Worm (Caenorhabditis elegans) whole organism, L3 larva: ENCODE measurements around the gene mlt-3.

Experiments used
- R02D3.7 ChIP-seq: fragments of 150-350 bp; optimal IDR thresholded peaks from 2 replicates; lab custom pipeline; 2014; ENCODE audit warnings: missing biosample characterization, missing genetic modification characterization
- aly-2 ChIP-seq: fragments of 150-350 bp; optimal IDR thresholded peaks from 2 replicates; lab custom pipeline; 2014; ENCODE audit warnings: missing biosample characterization, missing genetic modification characterization
- ama-1 ChIP-seq: fragments of 150-350 bp; optimal IDR thresholded peaks from 2 replicates; lab custom pipeline; 2018
- ceh-16 ChIP-seq: sonication (generic microtip); optimal IDR thresholded peaks from 2 replicates; lab custom pipeline; 2017; ENCODE audit warnings: missing biosample characterization, missing genetic modification characterization
- ceh-82 ChIP-seq: fragments of 150-350 bp; optimal IDR thresholded peaks from 2 replicates; lab custom pipeline; 2014; ENCODE audit warnings: missing biosample characterization, missing genetic modification characterization
- ceh-9 ChIP-seq: sonication (generic microtip); optimal IDR thresholded peaks from 2 replicates; lab custom pipeline; 2018; ENCODE audit warnings: missing biosample characterization, missing genetic modification characterization
- daf-12 ChIP-seq: fragments of 150-350 bp; optimal IDR thresholded peaks from 2 replicates; lab custom pipeline; 2014; ENCODE audit warnings: missing biosample characterization, missing genetic modification reagents, missing genetic modification characterization
- egl-27 ChIP-seq: sonication (generic microtip); optimal IDR thresholded peaks from 4 replicates; lab custom pipeline; 2017; ENCODE audit warnings: missing biosample characterization, missing genetic modification reagents, missing genetic modification characterization
- elt-2 ChIP-seq: sonication (generic microtip); optimal IDR thresholded peaks from 2 replicates; lab custom pipeline; 2016; ENCODE audit warnings: missing genetic modification reagents, mild to moderate bottlenecking, missing genetic modification characterization, missing compliant biosample characterization
- eor-1 ChIP-seq, 2 experiments: fragments of 150-350 bp; optimal IDR thresholded peaks; 2 replicates each; lab custom pipeline; 2014 to 2018; ENCODE audit warnings: missing biosample characterization in 2 of 2, missing genetic modification characterization in 2 of 2
- fkh-10 ChIP-seq: sonication (generic microtip); optimal IDR thresholded peaks from 2 replicates; lab custom pipeline; 2017; ENCODE audit warnings: missing biosample characterization, missing genetic modification reagents, missing genetic modification characterization
- fkh-2 ChIP-seq: fragments of 150-350 bp; optimal IDR thresholded peaks from 2 replicates; lab custom pipeline; 2014; ENCODE audit warnings: missing biosample characterization, missing genetic modification reagents, missing genetic modification characterization
- hmg-11 ChIP-seq: sonication (generic microtip); optimal IDR thresholded peaks from 2 replicates; lab custom pipeline; 2016; ENCODE audit warnings: missing genetic modification characterization, missing compliant biosample characterization
- jun-1 ChIP-seq: fragments of 150-350 bp; optimal IDR thresholded peaks from 2 replicates; lab custom pipeline; 2014; ENCODE audit warnings: missing biosample characterization, missing genetic modification reagents, missing genetic modification characterization
- lin-15B ChIP-seq: fragments of 150-350 bp; optimal IDR thresholded peaks from 2 replicates; lab custom pipeline; 2014; ENCODE audit warnings: missing biosample characterization, missing genetic modification characterization
- lin-39 ChIP-seq: fragments of 150-350 bp; optimal IDR thresholded peaks from 2 replicates; lab custom pipeline; 2018; ENCODE audit warnings: missing biosample characterization, missing genetic modification reagents, missing genetic modification characterization
- lsy-12 ChIP-seq: sonication (generic microtip); optimal IDR thresholded peaks from 2 replicates; lab custom pipeline; 2016; ENCODE audit warnings: mild to moderate bottlenecking, missing genetic modification characterization, missing compliant biosample characterization
- mml-1 ChIP-seq: fragments of 150-350 bp; sonication (generic microtip); optimal IDR thresholded peaks from 3 replicates; lab custom pipeline; 2014; ENCODE audit warnings: missing biosample characterization, missing genetic modification characterization
- nfya-1 ChIP-seq: sonication (generic microtip); optimal IDR thresholded peaks from 2 replicates; lab custom pipeline; 2017; ENCODE audit warnings: missing genetic modification characterization, mild to moderate bottlenecking, missing compliant biosample characterization, antibody characterized with exemption, moderate library complexity; ENCODE audit not compliant: insufficient read depth
- nhr-11 ChIP-seq: fragments of 150-350 bp; optimal IDR thresholded peaks from 2 replicates; lab custom pipeline; 2014; ENCODE audit warnings: missing biosample characterization, missing genetic modification characterization
- nhr-23 ChIP-seq: fragments of 150-350 bp; optimal IDR thresholded peaks from 2 replicates; lab custom pipeline; 2014; ENCODE audit warnings: missing biosample characterization, missing genetic modification reagents, missing genetic modification characterization
- nhr-237 ChIP-seq: fragments of 150-350 bp; optimal IDR thresholded peaks from 2 replicates; lab custom pipeline; 2014; ENCODE audit warnings: missing biosample characterization, missing genetic modification characterization
- nhr-25 ChIP-seq: sonication (generic microtip); optimal IDR thresholded peaks from 2 replicates; lab custom pipeline; 2017; ENCODE audit warnings: missing biosample characterization, missing genetic modification characterization
- nhr-28 ChIP-seq: fragments of 150-350 bp; optimal IDR thresholded peaks from 2 replicates; lab custom pipeline; 2014; ENCODE audit warnings: missing biosample characterization, missing genetic modification characterization
- nhr-43 ChIP-seq: sonication (generic microtip); optimal IDR thresholded peaks from 2 replicates; lab custom pipeline; 2016; ENCODE audit warnings: mild to moderate bottlenecking, missing genetic modification characterization, missing compliant biosample characterization; ENCODE audit not compliant: poor library complexity, severe bottlenecking
- nhr-67 ChIP-seq: fragments of 150-350 bp; optimal IDR thresholded peaks from 2 replicates; lab custom pipeline; 2014; ENCODE audit warnings: missing biosample characterization, missing genetic modification characterization
- pha-4 ChIP-seq: fragments of 150-350 bp; optimal IDR thresholded peaks from 2 replicates; lab custom pipeline; 2014; ENCODE audit warnings: missing biosample characterization, missing genetic modification reagents, missing genetic modification characterization
- pqm-1 ChIP-seq: fragments of 150-350 bp; optimal IDR thresholded peaks from 2 replicates; lab custom pipeline; 2017; ENCODE audit warnings: missing biosample characterization, missing genetic modification characterization, inconsistent platforms
- sea-2 ChIP-seq: fragments of 150-350 bp; sonication (generic microtip); optimal IDR thresholded peaks from 4 replicates; lab custom pipeline; 2014; ENCODE audit warnings: missing biosample characterization, missing genetic modification reagents, missing genetic modification characterization
- skn-1 ChIP-seq: fragments of 150-350 bp; optimal IDR thresholded peaks from 2 replicates; lab custom pipeline; 2014; ENCODE audit warnings: missing biosample characterization, missing genetic modification characterization
- snpc-4 ChIP-seq: fragments of 150-350 bp; optimal IDR thresholded peaks from 2 replicates; lab custom pipeline; 2014; ENCODE audit warnings: missing biosample characterization, missing genetic modification characterization
- tbx-2 ChIP-seq: sonication (generic microtip); optimal IDR thresholded peaks from 2 replicates; lab custom pipeline; 2016; ENCODE audit warnings: mild to moderate bottlenecking, missing genetic modification characterization, missing compliant biosample characterization
- unc-39 ChIP-seq: sonication (generic microtip); optimal IDR thresholded peaks from 4 replicates; lab custom pipeline; 2017; ENCODE audit warnings: missing biosample characterization, missing genetic modification characterization
- ztf-11 ChIP-seq: fragments of 150-350 bp; optimal IDR thresholded peaks from 2 replicates; lab custom pipeline; 2014; ENCODE audit warnings: missing biosample characterization, missing genetic modification characterization
- ztf-4 ChIP-seq: fragments of 150-350 bp; optimal IDR thresholded peaks from 2 replicates; lab custom pipeline; 2014; ENCODE audit warnings: missing biosample characterization, missing genetic modification characterization

mlt-3 gene

DNA sequence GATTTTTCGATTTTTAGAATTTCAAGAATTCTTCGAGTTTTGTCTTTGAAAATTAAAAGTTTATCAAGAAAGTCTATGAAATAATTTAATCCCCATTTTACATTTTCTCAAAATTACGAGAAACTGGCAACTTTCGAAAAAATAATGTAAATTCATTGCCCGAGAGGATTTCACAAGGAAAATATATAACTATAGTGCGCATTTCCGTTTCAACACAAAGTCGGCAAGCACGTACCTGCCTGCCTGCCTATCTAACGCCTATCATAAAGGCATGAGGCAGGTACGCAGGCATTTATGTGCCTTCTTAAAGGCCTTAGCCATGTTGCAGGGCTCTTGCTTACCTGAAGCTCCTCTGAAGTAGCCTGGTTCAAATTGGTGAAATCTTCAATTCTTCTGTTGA lies 14.1 kb downstream of the mlt-3 start:
- TF ChIP-seq nhr-43 (tag; lab: Kevin White, UChicago), result peak; percentile 14
- TF ChIP-seq nhr-67 (tag; lab: Kevin White, UChicago), result no peak
- TF ChIP-seq ama-1 (lab: Kevin White, UChicago), result peak; percentile 63
- no peak for TF ChIP-seq nhr-237 (tag; lab: Kevin White, UChicago)
- no peak for TF ChIP-seq ztf-4

DNA sequence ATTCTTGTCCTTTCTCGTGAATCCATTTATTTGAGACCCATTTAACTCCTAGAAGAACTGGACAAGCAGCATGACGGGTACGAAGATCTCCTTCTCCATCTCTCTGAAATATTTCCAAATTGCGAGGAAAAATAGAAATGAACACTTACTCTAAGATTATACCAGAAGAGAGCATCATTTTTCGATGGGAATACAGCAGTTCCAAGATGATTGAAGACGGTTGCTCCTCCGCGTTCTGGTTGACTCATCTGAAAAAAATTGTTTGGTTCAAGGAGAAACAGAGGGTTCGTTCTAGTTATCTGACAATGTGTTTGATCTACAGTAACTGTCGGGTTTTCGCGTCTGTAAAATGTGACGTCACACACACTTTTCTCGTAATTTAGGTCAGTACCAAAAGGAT lies 15.6 kb downstream of the mlt-3 start:
- no peak for TF ChIP-seq lin-39
- TF ChIP-seq fkh-10, result no peak
- TF ChIP-seq unc-39 (tag; lab: Kevin White, UChicago), result no peak
- TF ChIP-seq jun-1 (tag; lab: Kevin White, UChicago), result no peak
- TF ChIP-seq ama-1 (lab: Kevin White, UChicago), result peak; percentile 88
- TF ChIP-seq skn-1 (tag; lab: Kevin White, UChicago), result no peak
- TF ChIP-seq, all 47 proteins: peak for 1

DNA sequence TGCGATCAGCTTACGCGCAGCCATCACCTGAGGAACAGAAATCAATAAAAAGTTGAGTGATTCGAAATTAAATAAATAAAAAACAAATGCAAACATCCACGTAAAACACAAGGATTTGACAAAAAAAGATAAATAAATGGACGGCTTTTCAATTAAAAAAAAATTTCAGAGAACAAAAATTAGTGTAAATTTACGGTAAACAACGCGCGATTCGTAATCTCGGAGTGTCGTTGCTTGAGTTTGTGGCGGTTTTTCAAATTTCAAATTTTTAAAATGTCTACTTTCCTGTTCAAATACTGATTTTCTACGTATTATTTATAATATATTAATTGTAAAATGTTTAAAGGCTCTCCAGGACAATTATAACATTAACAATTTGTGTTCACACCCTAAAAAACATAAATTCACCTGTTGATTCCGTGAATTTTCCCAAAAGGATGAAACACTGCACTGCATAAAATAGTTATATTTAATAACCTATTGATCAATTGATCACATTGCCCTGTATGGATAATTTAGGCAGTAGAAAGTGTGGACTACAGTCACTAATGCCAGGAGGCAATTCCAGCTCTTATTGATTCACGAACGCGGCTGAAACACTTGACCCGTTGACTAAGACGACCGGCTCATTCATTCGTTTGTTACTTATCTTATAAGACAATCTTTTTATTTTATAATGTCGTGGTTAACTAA lies 17.8 kb downstream of the mlt-3 start, which contains the start of the genes marb-1 and F35G2.3:
TSS of gene marb-1 (minus strand) at position 27 of the 693 bp plus-strand sequence.
TSS of gene F35G2.3 (plus strand) at position 643 of the 693 bp plus-strand sequence.
- TF ChIP-seq nhr-67 (tag; lab: Kevin White, UChicago) (no peak), aly-2 (no peak), hmg-11 (peak; percentile 46), elt-2 (no peak), ceh-82 (tag; lab: Kevin White, UChicago) (no peak), nfya-1 (tag; lab: Kevin White, UChicago) (peak; percentile 62), R02D3.7 (tag; lab: Kevin White, UChicago) (peak; percentile 95), nhr-23 (tag; lab: Kevin White, UChicago) (peak; percentile 68), nhr-237 (tag; lab: Kevin White, UChicago) (no peak), eor-1 (tag; optimal IDR thresholded peaks at IDR 0.05; lab: Kevin White, UChicago) (no peak), ceh-16 (tag; lab: Kevin White, UChicago) (no peak), egl-27 (tag; lab: Kevin White, UChicago) (no peak), snpc-4 (tag; lab: Kevin White, UChicago) (peak; percentile 15), ceh-9 (no peak), nhr-11 (tag; lab: Kevin White, UChicago) (no peak), lin-15B (tag; lab: Kevin White, UChicago) (peak; percentile 80), unc-39 (tag; lab: Kevin White, UChicago) (no peak), nhr-43 (tag; lab: Kevin White, UChicago) (peak; percentile 1), skn-1 (tag; lab: Kevin White, UChicago) (peak; percentile 69), pha-4 (peak; percentile 82), tbx-2 (tag; lab: Kevin White, UChicago) (peak; percentile 7), daf-12 (tag; lab: Kevin White, UChicago) (no peak), nhr-25 (no peak), lin-39 (no peak), pqm-1 (peak; percentile 8), ama-1 (lab: Kevin White, UChicago) (peak; percentile 41)
- TF ChIP-seq, all 47 proteins: peak for 12

DNA sequence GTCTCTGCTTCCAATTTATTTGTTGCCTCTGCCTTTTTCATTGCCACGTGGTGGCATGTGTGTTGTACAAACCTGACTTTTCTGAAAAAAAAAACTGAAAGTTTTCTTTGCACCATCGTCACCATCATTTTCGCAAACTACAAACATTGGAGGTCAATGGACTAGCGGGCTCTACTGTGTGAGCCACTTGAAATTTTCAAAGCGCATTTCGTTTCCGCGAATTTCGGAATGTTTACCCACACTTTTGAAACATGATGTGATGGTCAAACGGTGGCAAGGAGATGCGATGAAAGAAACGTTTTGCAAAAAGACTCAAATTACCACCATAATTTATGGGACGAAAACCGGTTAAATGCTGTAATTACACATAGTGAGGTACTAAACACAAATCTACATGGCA lies 19.0 kb downstream of the mlt-3 start:
- TF ChIP-seq snpc-4 (tag; lab: Kevin White, UChicago) (no peak), jun-1 (tag; lab: Kevin White, UChicago) (peak; percentile 20), ceh-16 (tag; lab: Kevin White, UChicago) (no peak), pha-4 (peak; percentile 68), fkh-2 (tag; lab: Kevin White, UChicago) (no peak), aly-2 (no peak), ztf-11 (tag; lab: Kevin White, UChicago) (no peak)

DNA sequence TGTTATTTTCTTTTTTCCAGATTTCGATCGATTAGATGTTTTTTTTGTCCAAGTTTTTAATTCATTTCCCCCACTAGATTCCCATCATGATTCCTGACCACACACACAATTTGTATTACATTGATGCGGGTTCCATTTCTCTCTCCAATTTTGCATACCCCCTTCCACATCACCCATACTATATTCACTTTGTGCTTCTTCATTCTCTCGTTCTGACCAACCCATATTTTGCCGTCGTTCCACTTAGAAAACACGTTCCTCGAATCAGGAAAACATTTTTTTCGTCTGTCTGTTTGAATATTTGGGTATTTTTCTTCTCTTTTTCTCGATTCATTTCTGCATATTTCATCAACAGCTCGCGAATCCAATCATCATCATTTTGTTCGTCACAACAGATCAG lies 19.5 kb downstream of the mlt-3 start:
- no peak for TF ChIP-seq lsy-12
- no peak for TF ChIP-seq sea-2 (GFP tag; lab: Kevin White, UChicago)
- TF ChIP-seq elt-2, result no peak
- no peak for TF ChIP-seq ceh-82 (tag; lab: Kevin White, UChicago)
- TF ChIP-seq tbx-2 (tag; lab: Kevin White, UChicago), result no peak
- no peak for TF ChIP-seq nhr-11 (tag; lab: Kevin White, UChicago)
- TF ChIP-seq fkh-10, result no peak
- no peak for TF ChIP-seq pqm-1
- no peak for TF ChIP-seq ceh-9
- no peak for TF ChIP-seq ztf-4
- no peak for TF ChIP-seq skn-1 (tag; lab: Kevin White, UChicago)
- no peak for TF ChIP-seq R02D3.7 (tag; lab: Kevin White, UChicago)
- no peak for TF ChIP-seq egl-27 (tag; lab: Kevin White, UChicago)
- TF ChIP-seq unc-39 (tag; lab: Kevin White, UChicago), result no peak
- TF ChIP-seq daf-12 (tag; lab: Kevin White, UChicago), result no peak
- no peak for TF ChIP-seq nhr-28 (tag; lab: Kevin White, UChicago)
- no peak for TF ChIP-seq mml-1 (tag; lab: Kevin White, UChicago)
- no peak for TF ChIP-seq hmg-11
- no peak for TF ChIP-seq lin-39
